Fruit fly (Drosophila melanogaster): ENCODE data around the gene RabGGTb.

Gene RabGGTb

DNA sequence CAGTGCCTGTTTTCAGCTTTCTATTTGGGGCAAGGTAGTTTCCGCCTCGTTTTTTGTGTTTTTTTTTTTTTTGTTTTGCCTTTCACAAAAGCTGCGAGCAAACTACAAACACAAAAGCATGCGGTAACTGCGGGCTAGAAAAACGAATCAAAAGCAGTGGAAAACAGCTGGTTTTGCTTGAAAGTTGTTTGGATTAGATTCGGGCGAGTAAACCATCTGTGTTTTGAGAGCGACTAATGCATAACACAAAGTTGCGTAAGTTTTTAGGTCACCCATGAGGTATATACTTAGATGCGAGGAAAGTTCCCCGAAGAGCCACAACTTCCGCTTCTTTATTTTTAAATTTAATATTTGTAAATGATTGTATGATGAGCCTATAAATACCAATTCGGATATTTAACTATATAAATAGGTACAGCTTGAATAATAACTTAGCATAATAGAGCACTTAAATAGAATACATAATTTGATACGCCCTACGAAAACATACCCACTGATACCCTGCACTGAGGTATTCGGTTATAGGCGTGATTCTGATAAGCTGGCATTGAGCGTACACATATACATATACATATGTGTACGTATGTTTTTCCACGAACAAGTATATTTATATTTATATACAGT lies 6.5 kb upstream of the RabGGTb start (continued):
- peak; percentile 28; the same call in 1 of the 2 replicates for TF ChIP-seq stc (GFP tag; IDR thresholded peaks at IDR 0.05)
- peak; percentile 60 for TF ChIP-seq dmrt99B (tag; optimal IDR thresholded peaks at IDR 0.05)
- no peak; the same call in 1 of the 2 replicates for TF ChIP-seq Awh (GFP tag; IDR thresholded peaks at IDR 0.05)
- no peak for TF ChIP-seq CG42726 (GFP tag; IDR thresholded peaks at IDR 0.05; ENCODE audit: partially characterized antibody)
- no peak for TF ChIP-seq CG17912 (GFP tag; optimal IDR thresholded peaks at IDR 0.05)
- 0 out of 2 replicates have a peak, but pooled peaks have one; percentile 9 for TF ChIP-seq E2f2 (GFP tag; IDR thresholded peaks at IDR 0.05)
- no peak for TF ChIP-seq CG8290 (GFP tag; optimal IDR thresholded peaks at IDR 0.05)
- TF ChIP-seq CG8290 (tag; optimal IDR thresholded peaks at IDR 0.05) = peak in 1 of 2 experiments; percentile 41
- no peak for TF ChIP-seq CG18764 (GFP tag; optimal IDR thresholded peaks at IDR 0.05)
- TF ChIP-seq Jarid2 (GFP tag; optimal IDR thresholded peaks at IDR 0.05) = no peak
- TF ChIP-seq Sry-δ (GFP tag; optimal IDR thresholded peaks at IDR 0.05) = no peak
- TF ChIP-seq Lhr (GFP tag; optimal IDR thresholded peaks at IDR 0.05) = no peak
- TF ChIP-seq Gsc (GFP tag; IDR thresholded peaks at IDR 0.05) = no peak
- no peak for TF ChIP-seq MTF-1 (GFP tag; optimal IDR thresholded peaks at IDR 0.05; ENCODE audit: borderline replicate concordance)
- TF ChIP-seq Blimp-1 (GFP tag; optimal IDR thresholded peaks at IDR 0.05) = peak; percentile 56
- no peak for TF ChIP-seq tx (GFP tag; optimal IDR thresholded peaks at IDR 0.05)
- no peak for TF ChIP-seq da (GFP tag; optimal IDR thresholded peaks at IDR 0.05)
- no peak for TF ChIP-seq usp (GFP tag; optimal IDR thresholded peaks at IDR 0.05)
- TF ChIP-seq Aef1 (GFP tag; IDR thresholded peaks at IDR 0.05) = no peak
- TF ChIP-seq vfl (GFP tag; optimal IDR thresholded peaks at IDR 0.05) = no peak
- no peak for TF ChIP-seq Drgx (GFP tag; IDR thresholded peaks at IDR 0.05)
- peak; percentile 31 for TF ChIP-seq gsb-n (tag; optimal IDR thresholded peaks at IDR 0.05)
- TF ChIP-seq BtbVII (GFP tag; optimal IDR thresholded peaks at IDR 0.05) = peak; percentile 51
- TF ChIP-seq cg (GFP tag; optimal IDR thresholded peaks at IDR 0.05) = peak; percentile 44
- 0 out of 2 replicates have a peak, but pooled peaks have one; percentile 13 for TF ChIP-seq gsb (GFP tag; IDR thresholded peaks at IDR 0.05)
- 0 out of 3 replicates have a peak, but pooled peaks have one; percentile 17 for TF ChIP-seq ase (GFP tag; IDR thresholded peaks at IDR 0.05)
- TF ChIP-seq tll (GFP tag; optimal IDR thresholded peaks at IDR 0.05) = no peak
- TF ChIP-seq CG11695 (GFP tag; IDR thresholded peaks at IDR 0.05) = peak; percentile 73
- no peak for TF ChIP-seq pita (GFP tag; optimal IDR thresholded peaks at IDR 0.05)
- no peak for TF ChIP-seq CG7745 (tag; optimal IDR thresholded peaks at IDR 0.05)
- TF ChIP-seq Side (GFP tag; optimal IDR thresholded peaks at IDR 0.05) = no peak
- no peak for TF ChIP-seq sim (GFP tag; IDR thresholded peaks at IDR 0.05)
- TF ChIP-seq ac (GFP tag; optimal IDR thresholded peaks at IDR 0.05) = no peak
- TF ChIP-seq CG15514 (GFP tag; optimal IDR thresholded peaks at IDR 0.05) = peak; percentile 57
- no peak for TF ChIP-seq CG6854 (GFP tag; optimal IDR thresholded peaks at IDR 0.05)
- no peak for TF ChIP-seq ttk (GFP tag; IDR thresholded peaks at IDR 0.05)
- no peak for TF ChIP-seq pan (optimal IDR thresholded peaks at IDR 0.05)
- TF ChIP-seq pan (GFP tag; optimal IDR thresholded peaks at IDR 0.05 in 1 of 2, IDR thresholded peaks at IDR 0.05 in 1 of 2) = peak in 1 of 2 experiments; percentile 63
- TF ChIP-seq CG6813 (GFP tag; optimal IDR thresholded peaks at IDR 0.05) = peak; percentile 42
- peak; percentile 47 for TF ChIP-seq CG12659 (GFP tag; optimal IDR thresholded peaks at IDR 0.05)
- TF ChIP-seq NFAT (GFP tag; IDR thresholded peaks at IDR 0.05) = no peak
- TF ChIP-seq Nf-YB (GFP tag; optimal IDR thresholded peaks at IDR 0.05) = peak; percentile 11
- TF ChIP-seq CG12942 (GFP tag; optimal IDR thresholded peaks at IDR 0.05) = no peak
- peak; percentile 52 for TF ChIP-seq Fer3 (tag; optimal IDR thresholded peaks at IDR 0.05)
- TF ChIP-seq Antp (GFP tag; optimal IDR thresholded peaks at IDR 0.05) = no peak
- peak; percentile 26; the same call in 1 of the 3 replicates for TF ChIP-seq tgo (GFP tag; IDR thresholded peaks at IDR 0.05)
- TF ChIP-seq disco-r (GFP tag; optimal IDR thresholded peaks at IDR 0.05) = no peak
- TF ChIP-seq seq (GFP tag; IDR thresholded peaks at IDR 0.05) = peak; percentile 46; the same call in 1 of the 2 replicates
- peak; percentile 50 for TF ChIP-seq ATbp (GFP tag; optimal IDR thresholded peaks at IDR 0.05)
- no peak for TF ChIP-seq HmgZ (tag; optimal IDR thresholded peaks at IDR 0.05)

Data from whole organism, embryonic.